Worm (Caenorhabditis elegans): Measurements from ENCODE around the gene pbo-6.

The pbo-6 gene

DNA sequence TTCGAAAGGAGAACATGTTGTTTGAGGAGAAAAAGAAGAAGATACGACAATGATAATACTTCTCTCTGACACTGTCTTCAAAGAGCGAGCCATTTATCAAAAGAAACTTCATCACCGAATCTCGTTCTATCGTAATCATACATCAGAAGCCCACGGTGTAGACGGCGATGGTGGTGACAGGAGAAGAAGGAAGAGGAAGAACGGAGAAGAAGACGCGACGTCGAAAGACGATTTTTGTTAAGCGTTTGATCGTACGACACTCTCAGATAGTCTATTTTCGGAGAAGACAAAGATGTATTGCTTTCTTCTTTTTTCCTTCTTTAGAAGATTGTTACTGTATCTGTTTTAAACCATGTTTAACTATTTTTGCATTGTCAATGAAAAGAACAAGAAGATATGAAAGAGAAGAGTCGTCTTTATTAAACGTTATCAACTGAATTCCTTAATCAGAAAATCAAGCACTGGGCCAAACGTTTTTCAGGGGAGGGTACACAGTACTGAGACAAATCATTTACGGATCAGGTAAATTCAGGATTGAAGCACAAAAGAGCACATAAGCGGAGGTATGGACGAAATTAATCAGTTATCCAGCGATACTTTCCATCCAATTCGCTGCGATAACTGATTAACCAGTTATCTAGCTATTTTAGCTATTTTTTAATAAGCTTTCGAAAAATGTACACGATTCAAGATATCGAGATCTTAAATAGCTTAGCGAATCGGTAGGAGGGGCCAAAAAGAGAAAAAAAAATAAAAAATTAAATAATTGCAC lies 8.8 kb upstream of the pbo-6 start:
- TF ChIP-seq lin-14 (GFP tag; optimal IDR thresholded peaks at IDR 0.05), result peak; percentile 45
- peak; percentile 36 for TF ChIP-seq nhr-20 (tag; optimal IDR thresholded peaks at IDR 0.05)
- TF ChIP-seq unc-30 (tag; optimal IDR thresholded peaks at IDR 0.05), result no peak
- peak; percentile 73 for TF ChIP-seq blmp-1 (tag; optimal IDR thresholded peaks at IDR 0.05)
- TF ChIP-seq ama-1 (optimal IDR thresholded peaks at IDR 0.05), result peak; percentile 73
- no peak for TF ChIP-seq ceh-88 (GFP tag; IDR thresholded peaks at IDR 0.05)
- peak; percentile 77 for TF ChIP-seq nhr-71 (tag; optimal IDR thresholded peaks at IDR 0.05)
- peak; percentile 13 for TF ChIP-seq tbx-2 (tag; optimal IDR thresholded peaks at IDR 0.05)
- TF ChIP-seq lir-3 (tag; optimal IDR thresholded peaks at IDR 0.05; ENCODE audit: poor library complexity), result no peak
- TF ChIP-seq pqm-1 (tag; optimal IDR thresholded peaks at IDR 0.05), result no peak
- TF ChIP-seq efl-3 (GFP tag; optimal IDR thresholded peaks at IDR 0.05), result no peak
- TF ChIP-seq C16A3.4 (tag; optimal IDR thresholded peaks at IDR 0.05), result peak; percentile 10
- peak; percentile 21 for TF ChIP-seq mep-1 (tag; optimal IDR thresholded peaks at IDR 0.05)
- peak; percentile 28 for TF ChIP-seq nhr-47 (tag; optimal IDR thresholded peaks at IDR 0.05)
- peak in 1 of 2 experiments; percentile 71 for TF ChIP-seq lsy-2 (tag; optimal IDR thresholded peaks at IDR 0.05)
- peak; percentile 42 for TF ChIP-seq hpl-2 (GFP tag; optimal IDR thresholded peaks at IDR 0.05)
- TF ChIP-seq ets-5 (GFP tag; IDR thresholded peaks at IDR 0.05), result 0 out of 2 replicates have a peak, but pooled peaks have one; percentile 7
- TF ChIP-seq pag-3 (tag; optimal IDR thresholded peaks at IDR 0.05; ENCODE audit: borderline replicate concordance, insufficient read depth), result no peak
- no peak for TF ChIP-seq nhr-237 (tag; optimal IDR thresholded peaks at IDR 0.05)
- peak; percentile 59 for TF ChIP-seq aly-2 (tag; optimal IDR thresholded peaks at IDR 0.05)
- TF ChIP-seq nhr-90 (tag; optimal IDR thresholded peaks at IDR 0.05; ENCODE audit: poor library complexity), result peak; percentile 83
- TF ChIP-seq lin-35 (GFP tag; optimal IDR thresholded peaks at IDR 0.05), result peak in 1 of 2 experiments; percentile 47
- TF ChIP-seq irx-1 (tag; optimal IDR thresholded peaks at IDR 0.05), result peak; percentile 27
- peak; percentile 54 for TF ChIP-seq snu-23 (GFP tag; optimal IDR thresholded peaks at IDR 0.05)
- no peak for TF ChIP-seq efl-1 (optimal IDR thresholded peaks at IDR 0.05)
- peak in 1 of 2 experiments; percentile 85 for TF ChIP-seq efl-1 (GFP tag; optimal IDR thresholded peaks at IDR 0.05 in 1 of 2)
- no peak for TF ChIP-seq ceh-82 (tag; optimal IDR thresholded peaks at IDR 0.05)
- peak in 1 of 2 experiments; percentile 42 for TF ChIP-seq mdl-1 (tag; optimal IDR thresholded peaks at IDR 0.05)
- TF ChIP-seq elt-3 (tag; optimal IDR thresholded peaks at IDR 0.05), result peak in 3 of 6 experiments; percentile 2 to 80 (median 70)
- TF ChIP-seq lin-13 (GFP tag; optimal IDR thresholded peaks at IDR 0.05), result peak; percentile 22
- peak; percentile 48 for TF ChIP-seq fos-1 (tag; optimal IDR thresholded peaks at IDR 0.05)
- TF ChIP-seq ztf-4 (tag; optimal IDR thresholded peaks at IDR 0.05), result peak; percentile 94
- no peak for TF ChIP-seq isw-1 (GFP tag; IDR thresholded peaks at IDR 0.05)
- peak; percentile 91 for TF ChIP-seq nhr-85 (tag)
- peak; percentile 26 for TF ChIP-seq jun-1 (tag; optimal IDR thresholded peaks at IDR 0.05)
- peak; percentile 37; the same call in 1 of the 2 replicates for TF ChIP-seq nhr-19 (GFP tag; conservative IDR thresholded peaks at IDR 0.05)
- no peak for TF ChIP-seq C34B4.2 (tag; optimal IDR thresholded peaks at IDR 0.05)

ce11 chrX:17420585-17421459 lies 8.0 kb upstream of the pbo-6 start:
- TF ChIP-seq C04F5.9 (tag; optimal IDR thresholded peaks at IDR 0.05) (no peak), rnt-1 (tag; optimal IDR thresholded peaks at IDR 0.05) (no peak), ztf-11 (tag; optimal IDR thresholded peaks at IDR 0.05) (no peak), nhr-11 (tag; optimal IDR thresholded peaks at IDR 0.05) (no peak), sptf-1 (tag; optimal IDR thresholded peaks at IDR 0.05) (no peak), ama-1 (optimal IDR thresholded peaks at IDR 0.05) (peak; percentile 95), fkh-10 (GFP tag; optimal IDR thresholded peaks at IDR 0.05) (no peak), ztf-4 (tag; optimal IDR thresholded peaks at IDR 0.05) (peak; percentile 6), mdl-1 (tag; optimal IDR thresholded peaks at IDR 0.05) (no peak), pax-3 (tag; optimal IDR thresholded peaks at IDR 0.05) (no peak), pag-3 (tag; optimal IDR thresholded peaks at IDR 0.05; ENCODE audit: borderline replicate concordance, insufficient read depth) (no peak), xbp-1 (tag; optimal IDR thresholded peaks at IDR 0.05) (no peak), fkh-4 (tag; optimal IDR thresholded peaks at IDR 0.05; ENCODE audit: borderline replicate concordance) (no peak), snpc-4 (tag; optimal IDR thresholded peaks at IDR 0.05) (no peak), aly-2 (tag; optimal IDR thresholded peaks at IDR 0.05) (no peak), hpl-2 (GFP tag; optimal IDR thresholded peaks at IDR 0.05) (peak; percentile 35), efl-1 (optimal IDR thresholded peaks at IDR 0.05) (no peak), efl-1 (GFP tag; optimal IDR thresholded peaks at IDR 0.05 in 1 of 2) (peak in 1 of 2 experiments; percentile 84), blmp-1 (tag; optimal IDR thresholded peaks at IDR 0.05) (no peak), elt-3 (tag; optimal IDR thresholded peaks at IDR 0.05) (peak in 1 of 6 experiments; percentile 12), irx-1 (tag; optimal IDR thresholded peaks at IDR 0.05) (no peak), unc-30 (tag; optimal IDR thresholded peaks at IDR 0.05) (no peak)

Measured in whole organism, L1 larva.